In the genomic region with DNA sequence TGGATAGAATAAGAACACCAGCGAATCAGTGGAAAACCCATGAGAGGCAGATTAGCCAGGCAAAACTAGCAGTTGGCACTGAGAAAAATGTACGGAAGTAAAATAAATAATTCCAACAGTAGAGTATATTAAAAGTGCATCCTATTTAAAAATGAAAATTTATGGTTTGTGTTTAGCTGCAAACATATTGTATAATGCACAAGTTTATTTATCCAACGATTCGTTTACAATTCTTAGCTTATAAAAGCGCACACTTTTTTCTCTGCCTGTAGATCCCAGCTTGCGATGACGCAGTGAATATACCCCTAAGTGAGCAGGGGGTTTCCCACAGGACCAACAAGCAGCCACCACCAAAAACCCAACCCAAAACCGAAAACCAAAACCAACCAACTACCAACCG, we compare ENCODE assay signal across 1 fruit fly cellular context.
TF ChIP-seq lines count a peak whose summit lies in the region.

No protein-coding gene starts in this region.

TF ChIP-seq in whole organism, embryonic, 481 proteins besides CTCF, POLR2A, EP300 and RAD21 (continued from another document and continues in another):
- no peak for TF ChIP-seq CG7987 (GFP tag; optimal IDR thresholded peaks at IDR 0.05; lab: Kevin White, UChicago)
- TF ChIP-seq CG12104 (GFP tag; optimal IDR thresholded peaks at IDR 0.05; lab: Kevin White, UChicago): peak; percentile 43
- TF ChIP-seq kay (GFP tag; optimal IDR thresholded peaks at IDR 0.05; lab: Kevin White, UChicago): peak; percentile 26
- peak; percentile 20; the same call in 1 of the 3 replicates for TF ChIP-seq CG7357 (GFP tag; IDR thresholded peaks at IDR 0.05; lab: Robert Waterston, UW)
- no peak for TF ChIP-seq Mes4 (GFP tag; optimal IDR thresholded peaks at IDR 0.05; lab: Kevin White, UChicago)
- TF ChIP-seq sug (tag; optimal IDR thresholded peaks at IDR 0.05; lab: Kevin White, UChicago): no peak
- no peak for TF ChIP-seq hb (GFP tag; IDR thresholded peaks at IDR 0.05; lab: Robert Waterston, UW; ENCODE audit: partially characterized antibody)
- peak; percentile 22 for TF ChIP-seq pb (GFP tag; optimal IDR thresholded peaks at IDR 0.05; lab: Kevin White, UChicago)
- TF ChIP-seq CG6654 (GFP tag; optimal IDR thresholded peaks at IDR 0.05; lab: Kevin White, UChicago): no peak
- peak; percentile 77 for TF ChIP-seq gce (GFP tag; IDR thresholded peaks at IDR 0.05; lab: Robert Waterston, UW)
- TF ChIP-seq Poxn (GFP tag; IDR thresholded peaks at IDR 0.05; lab: Robert Waterston, UW): no peak
- TF ChIP-seq ac (GFP tag; optimal IDR thresholded peaks at IDR 0.05; lab: Kevin White, UChicago): peak; percentile 24
- peak; percentile 51 for TF ChIP-seq CG33557 (GFP tag; optimal IDR thresholded peaks at IDR 0.05; lab: Kevin White, UChicago)
- no peak for TF ChIP-seq Med (GFP tag; lab: Kevin White, UChicago)
- no peak for TF ChIP-seq CG11723 (GFP tag; optimal IDR thresholded peaks at IDR 0.05; lab: Kevin White, UChicago)
- TF ChIP-seq cato (GFP tag; optimal IDR thresholded peaks at IDR 0.05; lab: Kevin White, UChicago; ENCODE audit: borderline replicate concordance): no peak
- TF ChIP-seq hkb (optimal IDR thresholded peaks at IDR 0.05; lab: Kevin White, UChicago): no peak
- TF ChIP-seq hkb (GFP tag; IDR thresholded peaks at IDR 0.05; lab: Robert Waterston, UW): no peak; the same call in 1 of the 2 replicates
- peak; percentile 29 for TF ChIP-seq Ssrp (tag; optimal IDR thresholded peaks at IDR 0.05; lab: Kevin White, UChicago)
- no peak for TF ChIP-seq pfk (GFP tag; optimal IDR thresholded peaks at IDR 0.05; lab: Kevin White, UChicago)
- TF ChIP-seq MBD-R2 (GFP tag; IDR thresholded peaks at IDR 0.05; lab: Robert Waterston, UW): no peak
- TF ChIP-seq onecut (GFP tag; IDR thresholded peaks at IDR 0.05; lab: Robert Waterston, UW): peak; percentile 52
- TF ChIP-seq hbn (GFP tag; IDR thresholded peaks at IDR 0.05; lab: Robert Waterston, UW; ENCODE audit: partially characterized antibody): no peak
- TF ChIP-seq so (GFP tag; IDR thresholded peaks at IDR 0.05; lab: Robert Waterston, UW): no peak
- TF ChIP-seq CG31365 (tag; optimal IDR thresholded peaks at IDR 0.05; lab: Kevin White, UChicago): no peak
- TF ChIP-seq Nf-YB (GFP tag; optimal IDR thresholded peaks at IDR 0.05; lab: Kevin White, UChicago): peak; percentile 6
- TF ChIP-seq CG17829 (tag; optimal IDR thresholded peaks at IDR 0.05; lab: Kevin White, UChicago): peak; percentile 79
- peak; percentile 26; the same call in 1 of the 3 replicates for TF ChIP-seq ken (GFP tag; IDR thresholded peaks at IDR 0.05; lab: Robert Waterston, UW)
- no peak for TF ChIP-seq YL-1 (GFP tag; optimal IDR thresholded peaks at IDR 0.05; lab: Kevin White, UChicago)
- TF ChIP-seq fd64A (GFP tag; optimal IDR thresholded peaks at IDR 0.05; lab: Kevin White, UChicago): no peak
- no peak for TF ChIP-seq CG12942 (GFP tag; optimal IDR thresholded peaks at IDR 0.05; lab: Kevin White, UChicago)
- TF ChIP-seq CG5245 (GFP tag; optimal IDR thresholded peaks at IDR 0.05; lab: Kevin White, UChicago): peak; percentile 34
- no peak for TF ChIP-seq nom (GFP tag; optimal IDR thresholded peaks at IDR 0.05; lab: Kevin White, UChicago)
- peak; percentile 77 for TF ChIP-seq CG4820 (GFP tag; optimal IDR thresholded peaks at IDR 0.05; lab: Kevin White, UChicago)
- no peak for TF ChIP-seq Dref (GFP tag; IDR thresholded peaks at IDR 0.05; lab: Robert Waterston, UW)
- 0 out of 2 replicates have a peak, but pooled peaks have one; percentile 23 for TF ChIP-seq bowl (GFP tag; IDR thresholded peaks at IDR 0.05; lab: Robert Waterston, UW)
- TF ChIP-seq dati (GFP tag; IDR thresholded peaks at IDR 0.05; lab: Robert Waterston, UW): no peak
- no peak for TF ChIP-seq CG9609 (GFP tag; optimal IDR thresholded peaks at IDR 0.05; lab: Kevin White, UChicago)
- no peak for TF ChIP-seq CG17912 (GFP tag; optimal IDR thresholded peaks at IDR 0.05; lab: Kevin White, UChicago)
- TF ChIP-seq CG30403 (GFP tag; optimal IDR thresholded peaks at IDR 0.05; lab: Kevin White, UChicago): peak; percentile 52
- no peak for TF ChIP-seq CG10274 (GFP tag; optimal IDR thresholded peaks at IDR 0.05; lab: Kevin White, UChicago)
- peak; percentile 19 for TF ChIP-seq CG17359 (tag; optimal IDR thresholded peaks at IDR 0.05; lab: Kevin White, UChicago)
- no peak for TF ChIP-seq Opbp (GFP tag; IDR thresholded peaks at IDR 0.05; lab: Robert Waterston, UW; ENCODE audit: partially characterized antibody)
- TF ChIP-seq zen2 (GFP tag; IDR thresholded peaks at IDR 0.05; lab: Robert Waterston, UW; ENCODE audit: partially characterized antibody): no peak
- TF ChIP-seq Deaf1 (tag; optimal IDR thresholded peaks at IDR 0.05; lab: Kevin White, UChicago): peak; percentile 1
- TF ChIP-seq pzg (GFP tag; optimal IDR thresholded peaks at IDR 0.05; lab: Kevin White, UChicago): no peak
- TF ChIP-seq Gug (GFP tag; IDR thresholded peaks at IDR 0.05; lab: Robert Waterston, UW): peak; percentile 12; the same call in 1 of the 4 replicates
- 0 out of 3 replicates have a peak, but pooled peaks have one; percentile 27 for TF ChIP-seq Mrtf (GFP tag; IDR thresholded peaks at IDR 0.05; lab: Robert Waterston, UW)
- peak; percentile 37 for TF ChIP-seq CG13424 (tag; optimal IDR thresholded peaks at IDR 0.05; lab: Kevin White, UChicago)
- TF ChIP-seq caup (GFP tag; optimal IDR thresholded peaks at IDR 0.05; lab: Kevin White, UChicago; ENCODE audit: severe bottlenecking): no peak
- TF ChIP-seq D (optimal IDR thresholded peaks at IDR 0.05; lab: Kevin White, UChicago): no peak
- peak; percentile 77 for TF ChIP-seq D (GFP tag; optimal IDR thresholded peaks at IDR 0.05; lab: Kevin White, UChicago)
- no peak for TF ChIP-seq CG7928 (GFP tag; optimal IDR thresholded peaks at IDR 0.05; lab: Kevin White, UChicago)
- no peak for TF ChIP-seq CG13287 (GFP tag; IDR thresholded peaks at IDR 0.05; lab: Robert Waterston, UW; ENCODE audit: partially characterized antibody)
- TF ChIP-seq vvl (GFP tag; IDR thresholded peaks at IDR 0.05; lab: Robert Waterston, UW): peak; percentile 79
- TF ChIP-seq CG10267 (tag; optimal IDR thresholded peaks at IDR 0.05; lab: Kevin White, UChicago): peak; percentile 80
- no peak for TF ChIP-seq Pdp1 (GFP tag; optimal IDR thresholded peaks at IDR 0.05; lab: Kevin White, UChicago)
- TF ChIP-seq lmd (GFP tag; IDR thresholded peaks at IDR 0.05; lab: Robert Waterston, UW): peak; percentile 65; the same call in 1 of the 2 replicates
- peak; percentile 56 for TF ChIP-seq CG18599 (GFP tag; optimal IDR thresholded peaks at IDR 0.05; lab: Kevin White, UChicago)
- TF ChIP-seq CG11247 (GFP tag; IDR thresholded peaks at IDR 0.05; lab: Robert Waterston, UW): peak; percentile 33; the same call in 1 of the 2 replicates
- no peak for TF ChIP-seq sima (GFP tag; optimal IDR thresholded peaks at IDR 0.05; lab: Kevin White, UChicago)
- peak; percentile 71 for TF ChIP-seq CG6813 (GFP tag; optimal IDR thresholded peaks at IDR 0.05; lab: Kevin White, UChicago)
- TF ChIP-seq CG3163 (GFP tag; optimal IDR thresholded peaks at IDR 0.05; lab: Kevin White, UChicago): no peak
- TF ChIP-seq sr (GFP tag; IDR thresholded peaks at IDR 0.05; lab: Robert Waterston, UW): no peak
- no peak for TF ChIP-seq luna (GFP tag; optimal IDR thresholded peaks at IDR 0.05; lab: Kevin White, UChicago)
- 0 out of 2 replicates have a peak, but pooled peaks have one; percentile 60 for TF ChIP-seq sim (GFP tag; IDR thresholded peaks at IDR 0.05; lab: Robert Waterston, UW)
- TF ChIP-seq CG18476 (GFP tag; optimal IDR thresholded peaks at IDR 0.05; lab: Kevin White, UChicago): peak; percentile 59
- TF ChIP-seq dpn (GFP tag; optimal IDR thresholded peaks at IDR 0.05; lab: Kevin White, UChicago): no peak
- TF ChIP-seq aop (GFP tag; IDR thresholded peaks at IDR 0.05; lab: Robert Waterston, UW): no peak
- peak; percentile 14 for TF ChIP-seq CG6683 (GFP tag; optimal IDR thresholded peaks at IDR 0.05; lab: Kevin White, UChicago)
- TF ChIP-seq fu2 (GFP tag; optimal IDR thresholded peaks at IDR 0.05; lab: Kevin White, UChicago): no peak
- no peak for TF ChIP-seq B-H2 (GFP tag; optimal IDR thresholded peaks at IDR 0.05; lab: Kevin White, UChicago)
- no peak for TF ChIP-seq CG8089 (GFP tag; optimal IDR thresholded peaks at IDR 0.05; lab: Kevin White, UChicago)
- TF ChIP-seq Ptx1 (GFP tag; IDR thresholded peaks at IDR 0.05; lab: Robert Waterston, UW): peak; percentile 64
- no peak for TF ChIP-seq z (GFP tag; IDR thresholded peaks at IDR 0.05; lab: Robert Waterston, UW)
- peak; percentile 15 for TF ChIP-seq btn (GFP tag; optimal IDR thresholded peaks at IDR 0.05; lab: Kevin White, UChicago)
- peak; percentile 32 for TF ChIP-seq CG12071 (GFP tag; optimal IDR thresholded peaks at IDR 0.05; lab: Kevin White, UChicago)
- TF ChIP-seq sisA (GFP tag; IDR thresholded peaks at IDR 0.05; lab: Robert Waterston, UW): peak; percentile 64
- TF ChIP-seq gcm2 (GFP tag; optimal IDR thresholded peaks at IDR 0.05; lab: Kevin White, UChicago): no peak
- peak; percentile 21 for TF ChIP-seq Kr (GFP tag; optimal IDR thresholded peaks at IDR 0.05; lab: Kevin White, UChicago)
- TF ChIP-seq zf30C (GFP tag; optimal IDR thresholded peaks at IDR 0.05; lab: Kevin White, UChicago): peak; percentile 78
- TF ChIP-seq D19A (tag; optimal IDR thresholded peaks at IDR 0.05; lab: Kevin White, UChicago): peak; percentile 71
- TF ChIP-seq Max (GFP tag; optimal IDR thresholded peaks at IDR 0.05; lab: Kevin White, UChicago): peak; percentile 33
- peak; percentile 49; the same call in 1 of the 2 replicates for TF ChIP-seq CG4404 (GFP tag; IDR thresholded peaks at IDR 0.05; lab: Robert Waterston, UW)
- no peak for TF ChIP-seq CG11696 (GFP tag; IDR thresholded peaks at IDR 0.05; lab: Robert Waterston, UW)
- TF ChIP-seq cg (GFP tag; optimal IDR thresholded peaks at IDR 0.05; lab: Kevin White, UChicago): no peak
- TF ChIP-seq Dll (GFP tag; IDR thresholded peaks at IDR 0.05; lab: Robert Waterston, UW; ENCODE audit: partially characterized antibody): no peak
- TF ChIP-seq Dbx (GFP tag; IDR thresholded peaks at IDR 0.05; lab: Robert Waterston, UW): no peak
- peak; percentile 36 for TF ChIP-seq BtbVII (GFP tag; optimal IDR thresholded peaks at IDR 0.05; lab: Kevin White, UChicago)
- TF ChIP-seq CG15073 (GFP tag; optimal IDR thresholded peaks at IDR 0.05; lab: Kevin White, UChicago): no peak
- TF ChIP-seq danr (GFP tag; IDR thresholded peaks at IDR 0.05; lab: Robert Waterston, UW): peak; percentile 45; the same call in 1 of the 2 replicates
- TF ChIP-seq CG6765 (GFP tag; optimal IDR thresholded peaks at IDR 0.05; lab: Kevin White, UChicago): no peak
- TF ChIP-seq CoRest (tag; optimal IDR thresholded peaks at IDR 0.05; lab: Kevin White, UChicago): peak; percentile 49
- no peak for TF ChIP-seq pan (optimal IDR thresholded peaks at IDR 0.05; lab: Kevin White, UChicago)
- peak in 1 of 2 experiments; percentile 56 for TF ChIP-seq pan (GFP tag; optimal IDR thresholded peaks at IDR 0.05 in 1 of 2, IDR thresholded peaks at IDR 0.05 in 1 of 2)
- TF ChIP-seq CG32772 (GFP tag; IDR thresholded peaks at IDR 0.05; lab: Robert Waterston, UW): peak; percentile 74
- peak; percentile 80 for TF ChIP-seq CG17361 (GFP tag; IDR thresholded peaks at IDR 0.05; lab: Robert Waterston, UW)
- no peak for TF ChIP-seq CG8281 (tag; optimal IDR thresholded peaks at IDR 0.05; lab: Kevin White, UChicago)
- TF ChIP-seq Ets97D (GFP tag; optimal IDR thresholded peaks at IDR 0.05; lab: Kevin White, UChicago): no peak
- peak; percentile 85 for TF ChIP-seq zfh1 (GFP tag; IDR thresholded peaks at IDR 0.05; lab: Robert Waterston, UW)
- TF ChIP-seq CG6854 (GFP tag; optimal IDR thresholded peaks at IDR 0.05; lab: Kevin White, UChicago): no peak
- TF ChIP-seq lab (GFP tag; optimal IDR thresholded peaks at IDR 0.05; lab: Kevin White, UChicago): peak; percentile 38
- TF ChIP-seq nerfin-1 (tag; optimal IDR thresholded peaks at IDR 0.05; lab: Kevin White, UChicago): peak; percentile 62
- TF ChIP-seq CG14710 (tag; optimal IDR thresholded peaks at IDR 0.05; lab: Kevin White, UChicago): peak; percentile 76
- TF ChIP-seq br (optimal IDR thresholded peaks at IDR 0.05; lab: Kevin White, UChicago): no peak
- TF ChIP-seq Hsf (GFP tag; optimal IDR thresholded peaks at IDR 0.05; lab: Kevin White, UChicago): peak; percentile 9
- TF ChIP-seq fd102C (GFP tag; optimal IDR thresholded peaks at IDR 0.05; lab: Kevin White, UChicago): no peak
- TF ChIP-seq fd96Cb (tag; optimal IDR thresholded peaks at IDR 0.05; lab: Kevin White, UChicago): peak; percentile 77
- peak; percentile 17 for TF ChIP-seq PHDP (tag; optimal IDR thresholded peaks at IDR 0.05; lab: Kevin White, UChicago)
- TF ChIP-seq CG15696 (tag; optimal IDR thresholded peaks at IDR 0.05; lab: Kevin White, UChicago): peak; percentile 59
- peak; percentile 63; the same call in 1 of the 3 replicates for TF ChIP-seq CG34422 (GFP tag; IDR thresholded peaks at IDR 0.05; lab: Robert Waterston, UW)
- TF ChIP-seq vfl (GFP tag; optimal IDR thresholded peaks at IDR 0.05; lab: Kevin White, UChicago): peak; percentile 19
- TF ChIP-seq en (GFP tag; optimal IDR thresholded peaks at IDR 0.05; lab: Kevin White, UChicago): no peak
- no peak for TF ChIP-seq CG12744 (GFP tag; optimal IDR thresholded peaks at IDR 0.05; lab: Kevin White, UChicago)
- TF ChIP-seq crc (GFP tag; optimal IDR thresholded peaks at IDR 0.05; lab: Kevin White, UChicago): no peak
- TF ChIP-seq ase (GFP tag; IDR thresholded peaks at IDR 0.05; lab: Robert Waterston, UW): peak; percentile 35; the same call in 1 of the 3 replicates
- no peak for TF ChIP-seq Atf6 (GFP tag; IDR thresholded peaks at IDR 0.05; lab: Robert Waterston, UW)
- no peak for TF ChIP-seq CG10431 (GFP tag; optimal IDR thresholded peaks at IDR 0.05; lab: Kevin White, UChicago)
- TF ChIP-seq row (GFP tag; IDR thresholded peaks at IDR 0.05; lab: Robert Waterston, UW): peak; percentile 78
- peak; percentile 10 for TF ChIP-seq tap (tag; optimal IDR thresholded peaks at IDR 0.05; lab: Kevin White, UChicago)
- peak; percentile 25 for TF ChIP-seq CG14965 (GFP tag; optimal IDR thresholded peaks at IDR 0.05; lab: Kevin White, UChicago; ENCODE audit: borderline replicate concordance)
- no peak for TF ChIP-seq cas (GFP tag; IDR thresholded peaks at IDR 0.05; lab: Robert Waterston, UW)
- TF ChIP-seq Mad (GFP tag; optimal IDR thresholded peaks at IDR 0.05; lab: Kevin White, UChicago): no peak
- TF ChIP-seq CG43689 (GFP tag; IDR thresholded peaks at IDR 0.05; lab: Robert Waterston, UW): no peak
- TF ChIP-seq CG6689 (GFP tag; IDR thresholded peaks at IDR 0.05; lab: Robert Waterston, UW): peak; percentile 69
- TF ChIP-seq HmgZ (tag; optimal IDR thresholded peaks at IDR 0.05; lab: Kevin White, UChicago): no peak
- peak; percentile 57; the same call in 2 of the 3 replicates for TF ChIP-seq ci (GFP tag; IDR thresholded peaks at IDR 0.05; lab: Robert Waterston, UW)
